Fruit fly (Drosophila melanogaster) whole organism, prepupa: ENCODE results near the gene CG3032.
A peak's percentile ranks its signal among the peaks of the same experiment; 100 is the strongest.

Experiments used
- Blimp-1 ChIP-seq: fragments of 200-800 bp; sonication (Bioruptor generic); optimal IDR thresholded peaks from 3 replicates; lab custom pipeline; 2017; ENCODE audit warnings: missing biosample characterization, missing genetic modification characterization, mild to moderate bottlenecking, moderate library complexity, missing genetic modification reagents
- CG10631 ChIP-seq: fragments of 200-800 bp; sonication (Bioruptor generic); optimal IDR thresholded peaks from 2 replicates; lab custom pipeline; 2016; ENCODE audit warnings: missing biosample characterization, missing genetic modification characterization
- CG10669 ChIP-seq: fragments of 200-800 bp; sonication (Bioruptor generic); optimal IDR thresholded peaks from 3 replicates; lab custom pipeline; 2018; ENCODE audit warnings: missing biosample characterization, mild to moderate bottlenecking, missing genetic modification characterization, moderate library complexity
- CG11294 ChIP-seq: fragments of 200-800 bp; sonication (Bioruptor generic); IDR thresholded peaks from 2 replicates; pipeline ENCODE4 v1.3.6; 2022; ENCODE audit warnings: missing biosample characterization, missing genetic modification characterization
- CG11902 ChIP-seq: fragments of 200-800 bp; sonication (Bioruptor generic); optimal IDR thresholded peaks from 3 replicates; lab custom pipeline; 2016; ENCODE audit warnings: missing biosample characterization, missing genetic modification characterization
- CG15336 ChIP-seq: fragments of 200-800 bp; sonication (Bioruptor generic); IDR thresholded peaks from 2 replicates; pipeline ENCODE4 v1.3.6; 2022; ENCODE audit warnings: missing biosample characterization, missing genetic modification characterization
- CG1621 ChIP-seq: fragments of 200-800 bp; sonication (Bioruptor generic); optimal IDR thresholded peaks from 3 replicates; lab custom pipeline; 2018; ENCODE audit warnings: missing biosample characterization, mild to moderate bottlenecking, missing genetic modification characterization
- CG3032 ChIP-seq: fragments of 200-800 bp; optimal IDR thresholded peaks from 2 replicates; lab custom pipeline; 2019; ENCODE audit warnings: missing biosample characterization, mild to moderate bottlenecking, missing genetic modification characterization, moderate library complexity
- CG31627 ChIP-seq: fragments of 200-800 bp; sonication (Bioruptor generic); optimal IDR thresholded peaks from 3 replicates; lab custom pipeline; 2016; ENCODE audit warnings: missing biosample characterization, missing genetic modification characterization
- CG32006 ChIP-seq: fragments of 200-800 bp; sonication (Bioruptor generic); optimal IDR thresholded peaks from 3 replicates; lab custom pipeline; 2017; ENCODE audit warnings: missing biosample characterization, mild to moderate bottlenecking, missing genetic modification characterization
- CG34406 ChIP-seq: fragments of 200-800 bp; sonication (Bioruptor generic); optimal IDR thresholded peaks from 3 replicates; lab custom pipeline; 2016; ENCODE audit warnings: missing biosample characterization, missing genetic modification characterization
- CG3919 ChIP-seq: fragments of 200-800 bp; sonication (Bioruptor generic); optimal IDR thresholded peaks from 3 replicates; lab custom pipeline; 2016; ENCODE audit warnings: missing biosample characterization, missing genetic modification characterization
- CG4318 ChIP-seq: fragments of 200-800 bp; sonication (Bioruptor generic); optimal IDR thresholded peaks from 3 replicates; lab custom pipeline; 2017; ENCODE audit warnings: missing biosample characterization, mild to moderate bottlenecking, missing genetic modification characterization
- CG6276 ChIP-seq: fragments of 200-800 bp; sonication (Bioruptor generic); optimal IDR thresholded peaks from 2 replicates; lab custom pipeline; 2017; ENCODE audit warnings: missing biosample characterization, mild to moderate bottlenecking, missing genetic modification characterization
- CG6792 ChIP-seq: fragments of 200-800 bp; sonication (Bioruptor generic); optimal IDR thresholded peaks from 3 replicates; lab custom pipeline; 2016; ENCODE audit warnings: missing biosample characterization, missing genetic modification characterization
- CG6854 ChIP-seq: fragments of 200-800 bp; sonication (Bioruptor generic); optimal IDR thresholded peaks from 2 replicates; lab custom pipeline; 2017; ENCODE audit warnings: missing biosample characterization, mild to moderate bottlenecking, missing genetic modification characterization
- CG7368 ChIP-seq: fragments of 200-800 bp; sonication (Bioruptor generic); optimal IDR thresholded peaks from 3 replicates; lab custom pipeline; 2016; ENCODE audit warnings: missing biosample characterization, missing genetic modification characterization
- CG8632 ChIP-seq: fragments of 200-800 bp; sonication (Bioruptor generic); optimal IDR thresholded peaks from 3 replicates; lab custom pipeline; 2016; ENCODE audit warnings: missing biosample characterization, missing genetic modification characterization
- CG9139 ChIP-seq: fragments of 200-800 bp; sonication (Bioruptor generic); optimal IDR thresholded peaks from 3 replicates; lab custom pipeline; 2017; ENCODE audit warnings: missing biosample characterization, mild to moderate bottlenecking, missing genetic modification characterization
- Eip75B ChIP-seq: fragments of 200-800 bp; sonication (Bioruptor generic); optimal IDR thresholded peaks from 3 replicates; lab custom pipeline; 2016; ENCODE audit warnings: missing biosample characterization, missing genetic modification characterization
- Eip78C ChIP-seq: fragments of 200-800 bp; sonication (Bioruptor generic); peaks from one replicate; lab custom pipeline; 2016; ENCODE audit warnings: missing biosample characterization, missing genetic modification characterization
- Eip93F ChIP-seq: fragments of 200-800 bp; sonication (Bioruptor generic); optimal IDR thresholded peaks from 2 replicates; lab custom pipeline; 2016; ENCODE audit warnings: missing biosample characterization, mild to moderate bottlenecking, missing genetic modification characterization
- Ets21C ChIP-seq: fragments of 200-800 bp; sonication (Bioruptor generic); optimal IDR thresholded peaks from 3 replicates; lab custom pipeline; 2016; ENCODE audit warnings: missing biosample characterization, missing genetic modification characterization
- Ets96B ChIP-seq: fragments of 200-800 bp; optimal IDR thresholded peaks from 2 replicates; lab custom pipeline; 2019; ENCODE audit warnings: missing biosample characterization, mild to moderate bottlenecking, missing genetic modification characterization, moderate library complexity
- Gug ChIP-seq: fragments of 200-800 bp; sonication (Bioruptor generic); IDR thresholded peaks from 2 replicates; pipeline ENCODE4 v1.3.6; 2022; ENCODE audit warnings: missing biosample characterization, missing genetic modification characterization
- Hr38 ChIP-seq: sonication (Bioruptor generic); optimal IDR thresholded peaks from 2 replicates; lab custom pipeline; 2016; ENCODE audit warnings: missing biosample characterization, missing genetic modification characterization
- Lpt ChIP-seq: fragments of 200-800 bp; sonication (Bioruptor generic); optimal IDR thresholded peaks from 3 replicates; lab custom pipeline; 2016; ENCODE audit warnings: missing biosample characterization, missing genetic modification characterization
- Met ChIP-seq: fragments of 200-800 bp; sonication (Bioruptor generic); optimal IDR thresholded peaks from 3 replicates; lab custom pipeline; 2016; ENCODE audit warnings: missing biosample characterization, missing genetic modification characterization
- OdsH ChIP-seq: fragments of 200-800 bp; sonication (Bioruptor generic); optimal IDR thresholded peaks from 3 replicates; lab custom pipeline; 2016; ENCODE audit warnings: missing biosample characterization, missing genetic modification characterization
- Sox102F ChIP-seq: fragments of 200-800 bp; sonication (Bioruptor generic); optimal IDR thresholded peaks from 2 replicates; lab custom pipeline; 2016; ENCODE audit warnings: missing biosample characterization, mild to moderate bottlenecking, missing genetic modification characterization
- Sox14 ChIP-seq: fragments of 200-800 bp; sonication (Bioruptor generic); optimal IDR thresholded peaks from 3 replicates; lab custom pipeline; 2016; ENCODE audit warnings: missing biosample characterization, missing genetic modification characterization
- Sox15 ChIP-seq: fragments of 200-800 bp; sonication (Bioruptor generic); optimal IDR thresholded peaks from 3 replicates; lab custom pipeline; 2016; ENCODE audit warnings: missing biosample characterization, missing genetic modification characterization
- achi ChIP-seq: fragments of 200-800 bp; sonication (Bioruptor generic); optimal IDR thresholded peaks from 3 replicates; lab custom pipeline; 2016; ENCODE audit warnings: missing biosample characterization, missing genetic modification characterization
- acj6 ChIP-seq: fragments of 200-800 bp; sonication (Bioruptor generic); optimal IDR thresholded peaks from 3 replicates; lab custom pipeline; 2016; ENCODE audit warnings: missing biosample characterization, missing genetic modification characterization
- cyc ChIP-seq: fragments of 200-800 bp; sonication (Bioruptor generic); optimal IDR thresholded peaks from 3 replicates; lab custom pipeline; 2016; ENCODE audit warnings: missing biosample characterization, missing genetic modification characterization
- dac ChIP-seq: fragments of 200-800 bp; sonication (Bioruptor generic); optimal IDR thresholded peaks from 2 replicates; lab custom pipeline; 2017; ENCODE audit warnings: missing biosample characterization, mild to moderate bottlenecking, missing genetic modification characterization
- dsx ChIP-seq: fragments of 200-800 bp; optimal IDR thresholded peaks from 3 replicates; lab custom pipeline; 2019; ENCODE audit warnings: missing biosample characterization, mild to moderate bottlenecking, missing genetic modification characterization, moderate library complexity; ENCODE audit not compliant: poor library complexity, severe bottlenecking
- fd85E ChIP-seq: fragments of 200-800 bp; sonication (Bioruptor generic); optimal IDR thresholded peaks from 3 replicates; lab custom pipeline; 2016; ENCODE audit warnings: missing biosample characterization, missing genetic modification characterization
- lz ChIP-seq: fragments of 200-800 bp; sonication (Bioruptor generic); optimal IDR thresholded peaks from 3 replicates; lab custom pipeline; 2016; ENCODE audit warnings: missing biosample characterization, missing genetic modification characterization
- net ChIP-seq: fragments of 200-800 bp; sonication (Bioruptor generic); optimal IDR thresholded peaks from 3 replicates; lab custom pipeline; 2016; ENCODE audit warnings: missing biosample characterization, missing genetic modification characterization
- pdm3 ChIP-seq: fragments of 200-800 bp; sonication (Bioruptor generic); optimal IDR thresholded peaks from 3 replicates; lab custom pipeline; 2016; ENCODE audit warnings: missing biosample characterization, missing genetic modification characterization
- salr ChIP-seq, 2 experiments: fragments of 200-800 bp; sonication (Bioruptor generic); optimal IDR thresholded peaks; 3 replicates each; lab custom pipeline; 2016 to 2018; ENCODE audit warnings: missing biosample characterization in 2 of 2, missing genetic modification characterization in 2 of 2, mild to moderate bottlenecking in 1 of 2
- ss ChIP-seq, 2 experiments: fragments of 200-800 bp; sonication (Bioruptor generic); optimal IDR thresholded peaks; 2 replicates in 1 of 2; 3 replicates in 1 of 2; lab custom pipeline; 2017 to 2018; ENCODE audit warnings: mild to moderate bottlenecking in 2 of 2, missing biosample characterization in 2 of 2, missing genetic modification characterization in 2 of 2, moderate library complexity in 1 of 2
- svp ChIP-seq: fragments of 200-800 bp; sonication (Bioruptor generic); peaks from one replicate; lab custom pipeline; 2016; ENCODE audit warnings: missing biosample characterization, missing genetic modification characterization
- topi ChIP-seq: fragments of 200-800 bp; sonication (Bioruptor generic); optimal IDR thresholded peaks from 3 replicates; lab custom pipeline; 2016; ENCODE audit warnings: missing biosample characterization, missing genetic modification characterization
- vri ChIP-seq: fragments of 200-800 bp; sonication (Bioruptor generic); optimal IDR thresholded peaks from 3 replicates; lab custom pipeline; 2016; ENCODE audit warnings: missing biosample characterization, mild to moderate bottlenecking, missing genetic modification characterization

Gene CG3032

DNA sequence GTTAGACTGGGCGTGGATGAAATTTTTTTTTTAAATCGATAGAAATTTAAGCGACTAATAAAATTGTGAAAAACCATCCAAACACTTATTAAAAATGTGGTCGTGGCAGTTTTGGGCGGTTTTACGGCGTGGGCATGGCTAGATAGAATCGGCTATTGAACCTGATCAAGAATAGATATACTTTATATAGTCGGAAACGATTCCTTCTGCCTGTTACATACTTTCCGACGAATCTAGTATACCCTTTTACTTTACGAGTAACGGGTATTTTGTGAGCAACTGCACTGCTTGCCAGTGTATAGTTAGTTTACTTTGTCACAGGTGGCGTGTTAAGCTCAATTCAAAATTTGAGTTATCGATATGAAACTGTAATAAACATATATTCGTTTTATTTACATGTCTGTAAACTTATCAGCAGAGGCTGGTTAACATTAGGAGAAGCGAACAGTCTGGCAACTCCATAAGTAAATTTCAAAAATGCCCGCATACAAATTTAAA is 1.3 kb upstream of the CG3032 start (continued):
- no peak for TF ChIP-seq net (GFP tag; lab: Kevin White, UChicago)
- no peak for TF ChIP-seq CG7368
- no peak for TF ChIP-seq CG6276 (GFP tag; lab: Kevin White, UChicago)
- no peak for TF ChIP-seq Blimp-1 (GFP tag; lab: Kevin White, UChicago)
- TF ChIP-seq CG6854 (GFP tag; lab: Kevin White, UChicago), result no peak
- no peak for TF ChIP-seq Lpt (GFP tag; lab: Kevin White, UChicago)
- TF ChIP-seq CG10669 (GFP tag; lab: Kevin White, UChicago), result no peak
- TF ChIP-seq Eip78C, result peak; percentile 89
- peak; percentile 60 for TF ChIP-seq CG15336 (GFP tag; lab: Robert Waterston, UW)
- peak; percentile 11 for TF ChIP-seq cyc (GFP tag; lab: Kevin White, UChicago)
- TF ChIP-seq ss (GFP tag; optimal IDR thresholded peaks at IDR 0.05; lab: Kevin White, UChicago), result peak; percentile 34 to 49
- peak; percentile 22 for TF ChIP-seq CG10631 (GFP tag; lab: Kevin White, UChicago)
- TF ChIP-seq CG11294, result no peak

DNA sequence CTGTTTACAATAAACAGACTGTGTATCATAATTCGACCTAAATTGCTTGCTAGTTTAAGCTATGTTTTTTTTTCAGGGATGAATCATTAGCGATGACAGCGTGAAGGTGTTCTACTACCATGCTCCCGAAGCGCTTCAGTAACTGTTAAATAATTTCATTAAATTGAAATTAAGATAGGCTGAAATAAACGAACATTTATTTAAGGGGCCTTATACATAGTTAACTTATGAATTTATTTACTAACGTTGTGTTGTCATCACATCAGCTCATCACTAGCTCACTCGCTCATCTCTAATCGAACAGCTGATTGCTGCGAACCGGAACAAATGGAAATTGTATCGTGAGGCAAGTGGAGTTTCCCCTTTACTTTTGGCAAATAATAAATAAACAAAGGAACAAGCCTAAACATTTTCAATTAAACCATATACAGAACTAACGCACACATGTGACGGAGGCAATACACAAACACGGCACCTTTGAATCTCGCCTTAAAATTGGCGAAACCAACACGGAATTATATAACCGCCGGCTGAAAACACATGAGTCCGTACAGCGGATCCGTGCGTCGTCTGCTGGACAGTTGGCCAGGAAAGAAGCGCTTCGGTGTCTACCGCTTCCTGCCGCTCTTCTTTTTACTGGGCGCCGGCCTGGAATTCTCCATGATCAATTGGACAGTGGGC is 2.5 kb downstream of the CG3032 start, which contains the start of the genes cm, sloth1 and sloth2:
cm (minus strand) TSS at position 83 of the 681 bp plus-strand sequence.
sloth1 (plus strand) TSS at position 295 of the 681 bp plus-strand sequence.
sloth2 (plus strand) TSS at position 295 of the 681 bp plus-strand sequence.
- TF ChIP-seq Ets96B (tag; lab: Kevin White, UChicago) (peak; percentile 72), Sox14 (peak; percentile 90), CG11902 (GFP tag; lab: Kevin White, UChicago) (peak; percentile 68), CG31627 (GFP tag; lab: Kevin White, UChicago) (peak; percentile 93), CG3919 (peak; percentile 84), Eip78C (peak; percentile 95), Blimp-1 (GFP tag; lab: Kevin White, UChicago) (peak; percentile 29), CG15336 (GFP tag; lab: Robert Waterston, UW) (peak; percentile 74), Hr38 (peak; percentile 48), fd85E (GFP tag; lab: Kevin White, UChicago) (no peak), ss (GFP tag; optimal IDR thresholded peaks at IDR 0.05; lab: Kevin White, UChicago) (peak; percentile 70 to 80), CG7368 (peak; percentile 68), CG34406 (GFP tag; lab: Kevin White, UChicago) (peak; percentile 84), topi (GFP tag; lab: Kevin White, UChicago) (peak; percentile 87), Eip75B (GFP tag; lab: Kevin White, UChicago) (peak; percentile 85), salr (GFP tag; optimal IDR thresholded peaks at IDR 0.05; lab: Kevin White, UChicago) (peak; percentile 70 to 82), svp (GFP tag; lab: Kevin White, UChicago) (peak; percentile 97), dac (GFP tag; lab: Kevin White, UChicago) (peak; percentile 76), CG1621 (tag; lab: Kevin White, UChicago) (peak; percentile 78), pdm3 (peak; percentile 92), Eip93F (GFP tag; lab: Kevin White, UChicago) (peak; percentile 80), CG6276 (GFP tag; lab: Kevin White, UChicago) (peak; percentile 50), dsx (GFP tag; lab: Kevin White, UChicago) (peak; percentile 74), OdsH (GFP tag; lab: Kevin White, UChicago) (peak; percentile 91), CG10631 (GFP tag; lab: Kevin White, UChicago) (peak; percentile 90), CG6854 (GFP tag; lab: Kevin White, UChicago) (peak; percentile 30), CG6792 (GFP tag; lab: Kevin White, UChicago) (peak; percentile 84), Gug (GFP tag; lab: Robert Waterston, UW) (peak; percentile 55; the same call in 1 of the 2 replicates), Ets21C (GFP tag; lab: Kevin White, UChicago) (peak; percentile 87), CG11294 (peak; percentile 62; the same call in 1 of the 2 replicates), Lpt (GFP tag; lab: Kevin White, UChicago) (peak; percentile 74), cyc (GFP tag; lab: Kevin White, UChicago) (peak; percentile 87), CG32006 (GFP tag; lab: Kevin White, UChicago) (peak; percentile 78), acj6 (peak; percentile 91), CG8632 (peak; percentile 84), Sox102F (GFP tag; lab: Kevin White, UChicago) (peak; percentile 85), Met (GFP tag; lab: Kevin White, UChicago) (peak; percentile 88), lz (peak; percentile 93), CG9139 (GFP tag; lab: Kevin White, UChicago) (peak; percentile 51), CG3032 (tag; lab: Kevin White, UChicago) (peak; percentile 96), CG4318 (GFP tag; lab: Kevin White, UChicago) (peak; percentile 59), achi (GFP tag; lab: Kevin White, UChicago) (peak; percentile 85), vri (GFP tag; lab: Kevin White, UChicago) (peak; percentile 87), CG10669 (GFP tag; lab: Kevin White, UChicago) (peak; percentile 76), Sox15 (GFP tag; lab: Kevin White, UChicago) (peak; percentile 80)
